Fruit fly (Drosophila melanogaster): ENCODE results near the gene CG10576.

The CG10576 gene

dm6 chr3L:5753605-5754365 is 11.7 kb downstream of the CG10576 start:
- TF ChIP-seq CTCF (optimal IDR thresholded peaks at IDR 0.05) (no peak), CG8478 (optimal IDR thresholded peaks at IDR 0.05) (no peak)

dm6 chr3L:5752903-5753604 is 12.4 kb downstream of the CG10576 start, which contains the start of gene Usp47:
Gene Usp47, plus strand, starts transcription at chr3L:5752973.
- TF ChIP-seq CTCF (optimal IDR thresholded peaks at IDR 0.05) (peak in 1 of 2 experiments; percentile 26), CG8478 (optimal IDR thresholded peaks at IDR 0.05) (no peak)

- TF ChIP-seq CTCF (optimal IDR thresholded peaks at IDR 0.05) (peak in 1 of 2 experiments; percentile 13), CG8478 (optimal IDR thresholded peaks at IDR 0.05) (no peak)
Measured at dm6 chr3L:5751740-5752579, 13.5 kb downstream of the CG10576 start, which contains the start of gene DnaJ-1. Gene DnaJ-1, minus strand, starts transcription at chr3L:5752189.

dm6 chr3L:5751417-5751739 is 14.1 kb downstream of the CG10576 start:
- TF ChIP-seq CTCF (optimal IDR thresholded peaks at IDR 0.05) (no peak), CG8478 (optimal IDR thresholded peaks at IDR 0.05) (no peak)

- TF ChIP-seq CG8478 (optimal IDR thresholded peaks at IDR 0.05) (no peak), CTCF (optimal IDR thresholded peaks at IDR 0.05) (peak; percentile 86 to 96)
Measured at dm6 chr3L:5749616-5750336, 15.7 kb downstream of the CG10576 start.

- TF ChIP-seq CTCF (optimal IDR thresholded peaks at IDR 0.05) (no peak), CG8478 (optimal IDR thresholded peaks at IDR 0.05) (no peak)
Measured at dm6 chr3L:5731639-5732038, 33.9 kb downstream of the CG10576 start.

dm6 chr3L:5713031-5713430 is 52.5 kb downstream of the CG10576 start, which contains the start of gene CG44521:
Gene CG44521, plus strand, starts transcription at chr3L:5713331.
- no peak for TF ChIP-seq CG8478 (optimal IDR thresholded peaks at IDR 0.05)
- TF ChIP-seq CTCF (optimal IDR thresholded peaks at IDR 0.05) = no peak

All from S2 (cell line).